Fruit fly (Drosophila melanogaster) whole organism, embryonic: ENCODE measurements around the gene CG32313.
A peak's percentile ranks its signal among the peaks of the same experiment; 100 is the strongest.

Source experiments
- Aef1 ChIP-seq: fragments of 200-800 bp; sonication (Bioruptor generic); IDR thresholded peaks from 3 replicates; pipeline ENCODE4 v1.3.6; 2022; ENCODE audit warnings: missing biosample characterization, missing genetic modification characterization
- BEAF-32 ChIP-seq: fragments of 200-800 bp; sonication (Bioruptor generic); optimal IDR thresholded peaks from 3 replicates; lab custom pipeline; 2017; ENCODE audit warnings: missing biosample characterization, missing genetic modification characterization, mild to moderate bottlenecking, moderate library complexity, missing genetic modification reagents
- Bteb2 ChIP-seq: fragments of 200-800 bp; sonication (Bioruptor generic); optimal IDR thresholded peaks from 2 replicates; lab custom pipeline; 2016; ENCODE audit warnings: missing biosample characterization, missing genetic modification characterization
- C15 ChIP-seq: fragments of 200-800 bp; sonication (Bioruptor generic); IDR thresholded peaks from 3 replicates; pipeline ENCODE4 v1.3.6; 2022; ENCODE audit warnings: missing biosample characterization, missing genetic modification characterization
- CG10321 ChIP-seq: fragments of 200-800 bp; sonication (Bioruptor generic); IDR thresholded peaks from 2 replicates; pipeline ENCODE4 v1.3.6; 2022; ENCODE audit warnings: missing biosample characterization, missing genetic modification characterization
- CG10565 ChIP-seq: fragments of 200-800 bp; sonication (Bioruptor generic); optimal IDR thresholded peaks from 3 replicates; lab custom pipeline; 2016; ENCODE audit warnings: missing biosample characterization, mild to moderate bottlenecking, missing genetic modification characterization
- CG10979 ChIP-seq: fragments of 200-800 bp; sonication (Bioruptor generic); optimal IDR thresholded peaks from 2 replicates; lab custom pipeline; 2018; ENCODE audit warnings: missing biosample characterization, mild to moderate bottlenecking, missing genetic modification characterization, moderate library complexity
- CG11093 ChIP-seq: fragments of 200-800 bp; sonication (Bioruptor generic); IDR thresholded peaks from 3 replicates; pipeline ENCODE4 v1.3.6; 2022; ENCODE audit warnings: missing biosample characterization, missing genetic modification characterization
- CG16813 ChIP-seq: fragments of 200-800 bp; sonication (Bioruptor generic); IDR thresholded peaks from 3 replicates; pipeline ENCODE4 v1.3.6; 2022; ENCODE audit warnings: missing biosample characterization, missing genetic modification characterization; ENCODE audit not compliant: partially characterized antibody
- CG16815 ChIP-seq: fragments of 200-800 bp; sonication (Bioruptor generic); optimal IDR thresholded peaks from 3 replicates; lab custom pipeline; 2017; ENCODE audit warnings: missing biosample characterization, mild to moderate bottlenecking, missing genetic modification characterization
- CG2199 ChIP-seq: fragments of 200-800 bp; sonication (Bioruptor generic); IDR thresholded peaks from 3 replicates; pipeline ENCODE4 v1.3.6; 2022; ENCODE audit warnings: missing biosample characterization, missing genetic modification characterization
- CG2889 ChIP-seq: fragments of 200-800 bp; sonication (Bioruptor generic); IDR thresholded peaks from 3 replicates; pipeline ENCODE4 v1.3.6; 2022; ENCODE audit warnings: missing biosample characterization, missing genetic modification characterization
- CG31388 ChIP-seq: fragments of 200-800 bp; sonication (Bioruptor generic); optimal IDR thresholded peaks from 2 replicates; lab custom pipeline; 2016; ENCODE audit warnings: missing biosample characterization, missing genetic modification characterization
- CG3838 ChIP-seq: fragments of 200-800 bp; sonication (Bioruptor generic); optimal IDR thresholded peaks from 3 replicates; lab custom pipeline; 2016; ENCODE audit warnings: missing biosample characterization, missing genetic modification characterization
- CG7372 ChIP-seq: fragments of 200-800 bp; sonication (Bioruptor generic); IDR thresholded peaks from 2 replicates; pipeline ENCODE4 v1.3.6; 2022; ENCODE audit warnings: missing biosample characterization, missing genetic modification characterization
- Dip2 ChIP-seq: fragments of 200-800 bp; sonication (Bioruptor generic); IDR thresholded peaks from 2 replicates; pipeline ENCODE4 v1.3.6; 2022; ENCODE audit warnings: missing biosample characterization, missing genetic modification characterization
- ERR ChIP-seq: fragments of 200-800 bp; sonication (Bioruptor generic); optimal IDR thresholded peaks from 2 replicates; lab custom pipeline; 2016; ENCODE audit warnings: missing biosample characterization, missing genetic modification characterization
- Hr3 ChIP-seq: fragments of 200-800 bp; sonication (Bioruptor generic); optimal IDR thresholded peaks from 3 replicates; lab custom pipeline; 2016; ENCODE audit warnings: missing biosample characterization, missing genetic modification characterization
- Max ChIP-seq: fragments of 200-800 bp; sonication (Bioruptor generic); optimal IDR thresholded peaks from 2 replicates; lab custom pipeline; 2016; ENCODE audit warnings: missing biosample characterization, mild to moderate bottlenecking, missing genetic modification characterization
- Nf-YA ChIP-seq: fragments of 200-800 bp; sonication (Bioruptor generic); IDR thresholded peaks from 2 replicates; pipeline ENCODE4 v1.3.6; 2022; ENCODE audit warnings: missing biosample characterization, missing genetic modification characterization
- Stat92E ChIP-seq, 3 experiments: fragments of >200 bp in 2 of 3; fragments of 200-800 bp in 1 of 3; sonication (Bioruptor generic) in 1 of 3; optimal IDR thresholded peaks; 2 replicates each; lab custom pipeline; 2017 to 2019; ENCODE audit warnings: missing biosample characterization in 3 of 3, missing genetic modification characterization in 3 of 3, mild to moderate bottlenecking in 1 of 3, moderate library complexity in 1 of 3
- abd-A ChIP-seq: fragments of 200-800 bp; sonication (Bioruptor generic); optimal IDR thresholded peaks from 3 replicates; lab custom pipeline; 2019; ENCODE audit warnings: missing biosample characterization, mild to moderate bottlenecking, missing genetic modification characterization, moderate library complexity
- az2 ChIP-seq: fragments of 200-800 bp; sonication (Bioruptor generic); optimal IDR thresholded peaks from 3 replicates; lab custom pipeline; 2016; ENCODE audit warnings: missing biosample characterization, missing genetic modification characterization
- cad ChIP-seq: fragments of >200 bp; optimal IDR thresholded peaks from 2 replicates; lab custom pipeline; 2017; ENCODE audit warnings: missing biosample characterization, missing genetic modification characterization
- chif ChIP-seq, 2 experiments: fragments of 200-800 bp; sonication (Bioruptor generic); optimal IDR thresholded peaks; 3 replicates each; lab custom pipeline; 2016; ENCODE audit warnings: missing biosample characterization in 2 of 2, missing genetic modification characterization in 2 of 2
- cwo ChIP-seq: fragments of 200-800 bp; sonication (Bioruptor generic); optimal IDR thresholded peaks from 3 replicates; lab custom pipeline; 2017; ENCODE audit warnings: missing biosample characterization, missing genetic modification characterization, mild to moderate bottlenecking, moderate library complexity, missing genetic modification reagents
- danr ChIP-seq: fragments of 200-800 bp; sonication (Bioruptor generic); IDR thresholded peaks from 2 replicates; pipeline ENCODE4 v1.3.6; 2022; ENCODE audit warnings: missing biosample characterization, missing genetic modification characterization
- grau ChIP-seq: fragments of 200-800 bp; optimal IDR thresholded peaks from 3 replicates; lab custom pipeline; 2019; ENCODE audit warnings: missing biosample characterization, mild to moderate bottlenecking, missing genetic modification characterization, moderate library complexity
- kah ChIP-seq: fragments of 200-800 bp; sonication (Bioruptor generic); optimal IDR thresholded peaks from 2 replicates; lab custom pipeline; 2018; ENCODE audit warnings: missing biosample characterization, mild to moderate bottlenecking, missing genetic modification characterization
- ken ChIP-seq: fragments of 200-800 bp; sonication (Bioruptor generic); IDR thresholded peaks from 3 replicates; pipeline ENCODE4 v1.3.6; 2022; ENCODE audit warnings: missing biosample characterization, missing genetic modification characterization
- knrl ChIP-seq: fragments of 200-800 bp; sonication (Bioruptor generic); IDR thresholded peaks from 3 replicates; pipeline ENCODE4 v1.3.6; 2022; ENCODE audit warnings: missing biosample characterization, missing genetic modification characterization; ENCODE audit not compliant: partially characterized antibody
- luna ChIP-seq: fragments of 200-800 bp; sonication (Bioruptor generic); optimal IDR thresholded peaks from 2 replicates; lab custom pipeline; 2016; ENCODE audit warnings: missing biosample characterization, missing genetic modification characterization
- nmo ChIP-seq: fragments of 200-800 bp; sonication (Bioruptor generic); optimal IDR thresholded peaks from 2 replicates; lab custom pipeline; 2018; ENCODE audit warnings: missing biosample characterization, mild to moderate bottlenecking, missing genetic modification characterization, moderate library complexity
- p53 ChIP-seq: fragments of 200-800 bp; sonication (Bioruptor generic); optimal IDR thresholded peaks from 2 replicates; lab custom pipeline; 2016; ENCODE audit warnings: missing biosample characterization, missing genetic modification characterization
- sim ChIP-seq: fragments of 200-800 bp; sonication (Bioruptor generic); IDR thresholded peaks from 2 replicates; pipeline ENCODE4 v1.3.6; 2022; ENCODE audit warnings: missing biosample characterization, missing genetic modification characterization
- stwl ChIP-seq: fragments of 200-800 bp; sonication (Bioruptor generic); optimal IDR thresholded peaks from 3 replicates; lab custom pipeline; 2018; ENCODE audit warnings: missing biosample characterization, mild to moderate bottlenecking, missing genetic modification characterization, moderate library complexity
- tll ChIP-seq, 2 experiments: fragments of 200-800 bp in 1 of 2; fragments of >200 bp in 1 of 2; sonication (Bioruptor generic) in 1 of 2; optimal IDR thresholded peaks; 2 replicates each; lab custom pipeline; 2017 to 2019; ENCODE audit warnings: missing biosample characterization in 2 of 2, missing genetic modification characterization in 2 of 2, mild to moderate bottlenecking in 1 of 2, moderate library complexity in 1 of 2

CG32313 gene

DNA sequence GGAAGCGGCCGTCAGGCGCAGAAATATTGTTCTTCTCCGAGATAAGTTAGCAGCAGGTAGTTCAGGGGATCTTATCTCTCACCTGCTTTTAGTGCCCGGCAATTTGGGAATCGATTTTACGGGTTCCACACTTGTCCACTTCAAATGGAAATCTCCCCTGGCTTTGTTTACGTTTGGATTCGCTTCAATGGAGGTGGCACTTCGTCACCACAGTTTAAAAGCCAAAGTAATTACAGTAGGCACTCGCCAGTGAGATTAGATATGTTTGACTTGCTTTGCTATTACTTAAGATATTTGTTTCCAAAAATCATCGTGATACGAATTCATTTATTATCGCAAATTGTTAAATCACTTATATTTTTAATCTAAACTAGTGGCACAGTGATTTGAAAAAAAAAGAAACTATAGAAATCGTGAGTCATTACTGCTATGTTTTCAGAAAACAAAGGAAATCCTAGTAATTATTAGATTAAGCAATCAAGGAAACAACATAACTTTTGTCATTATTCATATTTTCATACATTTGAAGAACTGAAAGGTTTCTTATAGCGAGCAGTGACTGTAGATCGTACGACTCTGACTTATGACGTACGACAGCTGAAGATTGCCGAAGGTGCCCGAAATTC is 2.9 kb upstream of the CG32313 start (continued):
- peak; percentile 7 for TF ChIP-seq Max (GFP tag; lab: Kevin White, UChicago)
- TF ChIP-seq kah (GFP tag; lab: Kevin White, UChicago), result no peak
- no peak for TF ChIP-seq abd-A (tag; lab: Kevin White, UChicago)
- TF ChIP-seq cwo, result no peak
- no peak for TF ChIP-seq tll (GFP tag; optimal IDR thresholded peaks at IDR 0.05; lab: Kevin White, UChicago)
- no peak for TF ChIP-seq ken (GFP tag; lab: Robert Waterston, UW)
- TF ChIP-seq C15 (GFP tag; lab: Robert Waterston, UW), result no peak
- TF ChIP-seq Bteb2 (GFP tag; lab: Kevin White, UChicago), result peak; percentile 63
- TF ChIP-seq CG10979, result peak; percentile 26
- peak; percentile 41 for TF ChIP-seq CG16815 (GFP tag; lab: Kevin White, UChicago)
- TF ChIP-seq sim (GFP tag; lab: Robert Waterston, UW), result no peak
- TF ChIP-seq az2, result peak; percentile 40
- peak; percentile 60 for TF ChIP-seq nmo (GFP tag; lab: Kevin White, UChicago)
- TF ChIP-seq CG10565 (GFP tag; lab: Kevin White, UChicago), result no peak
- no peak for TF ChIP-seq CG11093 (GFP tag; lab: Robert Waterston, UW)
- peak; percentile 8 to 26 for TF ChIP-seq chif (GFP tag; optimal IDR thresholded peaks at IDR 0.05; lab: Kevin White, UChicago)
- no peak for TF ChIP-seq CG2889 (GFP tag; lab: Robert Waterston, UW)
- no peak for TF ChIP-seq CG2199 (GFP tag; lab: Robert Waterston, UW)
- TF ChIP-seq CG10321, result no peak
- peak; percentile 30; the same call in 1 of the 3 replicates for TF ChIP-seq Aef1
- TF ChIP-seq danr (GFP tag; lab: Robert Waterston, UW), result 0 out of 2 replicates have a peak, but pooled peaks have one; percentile 11
- no peak for TF ChIP-seq knrl
- TF ChIP-seq p53 (GFP tag; lab: Kevin White, UChicago), result no peak
- no peak for TF ChIP-seq CG3838 (GFP tag; lab: Kevin White, UChicago)
- TF ChIP-seq cad, result peak; percentile 33
- no peak for TF ChIP-seq Dip2 (GFP tag; lab: Robert Waterston, UW)
- TF ChIP-seq grau (tag; lab: Kevin White, UChicago), result peak; percentile 95
- TF ChIP-seq luna (GFP tag; lab: Kevin White, UChicago), result no peak
- no peak for TF ChIP-seq stwl (tag; lab: Kevin White, UChicago)
- TF ChIP-seq ERR (GFP tag; lab: Kevin White, UChicago), result peak; percentile 19
- TF ChIP-seq Hr3 (GFP tag; lab: Kevin White, UChicago), result peak; percentile 53
- no peak for TF ChIP-seq CG16813 (GFP tag; lab: Robert Waterston, UW)
- no peak for TF ChIP-seq Stat92E (GFP tag; optimal IDR thresholded peaks at IDR 0.05; lab: Kevin White, UChicago)
- no peak for TF ChIP-seq BEAF-32
- TF ChIP-seq CG7372 (GFP tag; lab: Robert Waterston, UW), result 0 out of 2 replicates have a peak, but pooled peaks have one; percentile 9

DNA sequence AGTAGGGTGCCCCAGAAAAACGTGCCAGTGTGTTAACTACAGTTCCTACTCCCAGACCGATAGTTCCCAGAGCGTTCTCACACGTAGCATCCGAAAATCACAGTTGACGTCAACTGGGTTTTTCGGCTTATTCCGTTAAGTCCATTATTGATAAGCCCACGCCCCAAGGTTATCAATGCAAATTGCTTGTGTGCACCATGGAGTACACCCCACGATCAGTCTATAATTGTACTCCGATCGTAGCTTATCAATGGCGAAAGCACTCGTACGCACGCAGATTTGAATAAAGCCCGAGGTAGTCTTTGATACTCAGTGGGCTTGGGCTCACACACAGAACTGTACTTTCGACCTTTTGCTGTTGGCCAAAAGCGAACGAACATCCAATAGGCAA is 1.6 kb upstream of the CG32313 start:
- TF ChIP-seq Nf-YA (GFP tag; lab: Robert Waterston, UW) (0 out of 2 replicates have a peak, but pooled peaks have one; percentile 17), CG31388 (no peak), cwo (peak; percentile 6)
